Fruit fly (Drosophila melanogaster) whole organism, embryonic: ENCODE measurements around the gene trbl.
A peak's percentile ranks its signal among the peaks of the same experiment; 100 is the strongest.

ENCODE experiments used
- Awh ChIP-seq: fragments of 200-800 bp; sonication (Bioruptor generic); IDR thresholded peaks from 2 replicates; pipeline ENCODE4, ENCODE4 v1.3.6; 2022; ENCODE audit warnings: missing biosample characterization, missing genetic modification characterization
- B-H2 ChIP-seq: fragments of 200-800 bp; sonication (Bioruptor generic); optimal IDR thresholded peaks from 2 replicates; lab custom pipeline; 2018; ENCODE audit warnings: missing biosample characterization, mild to moderate bottlenecking, missing genetic modification characterization
- CG12071 ChIP-seq: fragments of 200-800 bp; sonication (Bioruptor generic); optimal IDR thresholded peaks from 3 replicates; lab custom pipeline; 2018; ENCODE audit warnings: missing biosample characterization, mild to moderate bottlenecking, missing genetic modification characterization
- CG12104 ChIP-seq: fragments of 200-800 bp; sonication (Bioruptor generic); optimal IDR thresholded peaks from 3 replicates; lab custom pipeline; 2016; ENCODE audit warnings: missing biosample characterization, missing genetic modification characterization
- CG13287 ChIP-seq: fragments of 200-800 bp; sonication (Bioruptor generic); IDR thresholded peaks from 2 replicates; pipeline ENCODE4 v1.3.6; 2022; ENCODE audit warnings: missing biosample characterization, missing genetic modification characterization; ENCODE audit not compliant: partially characterized antibody
- CG14667 ChIP-seq: fragments of 200-800 bp; sonication (Bioruptor generic); IDR thresholded peaks from 2 replicates; pipeline ENCODE4 v1.3.6; 2022; ENCODE audit warnings: missing biosample characterization, missing genetic modification characterization
- CG16815 ChIP-seq: fragments of 200-800 bp; sonication (Bioruptor generic); optimal IDR thresholded peaks from 3 replicates; lab custom pipeline; 2017; ENCODE audit warnings: missing biosample characterization, mild to moderate bottlenecking, missing genetic modification characterization
- CG16863 ChIP-seq: fragments of 200-800 bp; sonication (Bioruptor generic); optimal IDR thresholded peaks from 3 replicates; lab custom pipeline; 2016; ENCODE audit warnings: missing biosample characterization, missing genetic modification characterization
- CG17328 ChIP-seq: fragments of 200-800 bp; sonication (Bioruptor generic); IDR thresholded peaks from 2 replicates; pipeline ENCODE4 v1.3.6; 2022; ENCODE audit warnings: missing biosample characterization, missing genetic modification characterization
- CG17612 ChIP-seq: fragments of 200-800 bp; sonication (Bioruptor generic); IDR thresholded peaks from 2 replicates; pipeline ENCODE4 v1.3.6; 2022; ENCODE audit warnings: missing biosample characterization, missing genetic modification characterization
- CG2120 ChIP-seq: fragments of 200-800 bp; sonication (Bioruptor generic); optimal IDR thresholded peaks from 3 replicates; lab custom pipeline; 2016; ENCODE audit warnings: missing biosample characterization, missing genetic modification characterization
- CG2129 ChIP-seq: fragments of 200-800 bp; sonication (Bioruptor generic); IDR thresholded peaks from 2 replicates; pipeline ENCODE4 v1.3.6; 2022; ENCODE audit warnings: missing biosample characterization, missing genetic modification characterization; ENCODE audit not compliant: partially characterized antibody
- CG32532 ChIP-seq: fragments of 200-800 bp; sonication (Bioruptor generic); IDR thresholded peaks from 2 replicates; pipeline ENCODE4 v1.3.6; 2022; ENCODE audit warnings: missing biosample characterization, missing genetic modification characterization
- CG3847 ChIP-seq: fragments of 200-800 bp; sonication (Bioruptor generic); IDR thresholded peaks from 2 replicates; pipeline ENCODE4 v1.3.6; 2022; ENCODE audit warnings: missing biosample characterization, missing genetic modification characterization
- CG4360 ChIP-seq: fragments of 200-800 bp; sonication (Bioruptor generic); IDR thresholded peaks from 2 replicates; pipeline ENCODE4 v1.3.6; 2022; ENCODE audit warnings: missing biosample characterization, missing genetic modification characterization
- CG5180 ChIP-seq: fragments of 200-800 bp; sonication (Bioruptor generic); optimal IDR thresholded peaks from 3 replicates; lab custom pipeline; 2017; ENCODE audit warnings: missing biosample characterization, missing genetic modification characterization, mild to moderate bottlenecking, moderate library complexity, missing genetic modification reagents
- CG5953 ChIP-seq: fragments of 200-800 bp; sonication (Bioruptor generic); IDR thresholded peaks from 2 replicates; pipeline ENCODE4 v1.3.6; 2022; ENCODE audit warnings: missing biosample characterization, missing genetic modification characterization
- CG8359 ChIP-seq: fragments of 200-800 bp; sonication (Bioruptor generic); optimal IDR thresholded peaks from 2 replicates; lab custom pipeline; 2017; ENCODE audit warnings: missing biosample characterization, mild to moderate bottlenecking, missing genetic modification characterization, borderline replicate concordance
- Chrac-16 ChIP-seq: fragments of 200-800 bp; sonication (Bioruptor generic); optimal IDR thresholded peaks from 3 replicates; lab custom pipeline; 2016; ENCODE audit warnings: missing biosample characterization, missing genetic modification characterization
- HLHmδ ChIP-seq: fragments of 200-800 bp; sonication (Bioruptor generic); optimal IDR thresholded peaks from 2 replicates; lab custom pipeline; 2018; ENCODE audit warnings: missing biosample characterization, mild to moderate bottlenecking, missing genetic modification characterization, moderate library complexity
- Max ChIP-seq: fragments of 200-800 bp; sonication (Bioruptor generic); optimal IDR thresholded peaks from 2 replicates; lab custom pipeline; 2016; ENCODE audit warnings: missing biosample characterization, mild to moderate bottlenecking, missing genetic modification characterization
- Meics ChIP-seq: fragments of 200-800 bp; sonication (Bioruptor generic); optimal IDR thresholded peaks from 2 replicates; lab custom pipeline; 2017; ENCODE audit warnings: missing biosample characterization, mild to moderate bottlenecking, missing genetic modification characterization
- Nf-YB ChIP-seq: fragments of 200-800 bp; sonication (Bioruptor generic); optimal IDR thresholded peaks from 3 replicates; lab custom pipeline; 2019; ENCODE audit warnings: missing biosample characterization, mild to moderate bottlenecking, missing genetic modification characterization, moderate library complexity
- Oli ChIP-seq: fragments of 200-800 bp; sonication (Bioruptor generic); optimal IDR thresholded peaks from 2 replicates; lab custom pipeline; 2018; ENCODE audit warnings: missing biosample characterization, mild to moderate bottlenecking, missing genetic modification characterization, moderate library complexity
- Rfx ChIP-seq: fragments of 200-800 bp; sonication (Bioruptor generic); IDR thresholded peaks from 2 replicates; pipeline ENCODE4 v1.3.6; 2022; ENCODE audit warnings: missing biosample characterization, missing genetic modification characterization
- Rx ChIP-seq: fragments of 200-800 bp; sonication (Bioruptor generic); IDR thresholded peaks from 2 replicates; pipeline ENCODE4 v1.3.6; 2022; ENCODE audit warnings: missing biosample characterization, missing genetic modification characterization
- Sox102F ChIP-seq: fragments of 200-800 bp; sonication (Bioruptor generic); optimal IDR thresholded peaks from 2 replicates; lab custom pipeline; 2018; ENCODE audit warnings: missing biosample characterization, mild to moderate bottlenecking, missing genetic modification characterization, moderate library complexity
- Usf ChIP-seq: fragments of 200-800 bp; sonication (Bioruptor generic); optimal IDR thresholded peaks from 2 replicates; lab custom pipeline; 2017; ENCODE audit warnings: missing genotype, missing biosample characterization, missing genetic modification characterization
- Xrp1 ChIP-seq: fragments of 200-800 bp; sonication (Bioruptor generic); IDR thresholded peaks from 2 replicates; pipeline ENCODE4 v1.3.6; 2022; ENCODE audit warnings: missing biosample characterization, missing genetic modification characterization
- YL-1 ChIP-seq: fragments of 200-800 bp; sonication (Bioruptor generic); optimal IDR thresholded peaks from 3 replicates; lab custom pipeline; 2017; ENCODE audit warnings: missing biosample characterization, mild to moderate bottlenecking, missing genetic modification characterization
- cg ChIP-seq: fragments of 200-800 bp; sonication (Bioruptor generic); optimal IDR thresholded peaks from 3 replicates; lab custom pipeline; 2019; ENCODE audit warnings: missing biosample characterization, mild to moderate bottlenecking, missing genetic modification characterization, moderate library complexity
- corto ChIP-seq: fragments of 200-800 bp; sonication (Bioruptor generic); optimal IDR thresholded peaks from 2 replicates; lab custom pipeline; 2016; ENCODE audit warnings: missing biosample characterization, mild to moderate bottlenecking, missing genetic modification characterization, moderate library complexity
- crp ChIP-seq, 2 experiments: fragments of 200-800 bp; sonication (Bioruptor generic); optimal IDR thresholded peaks; 2 replicates in 1 of 2; 3 replicates in 1 of 2; lab custom pipeline; 2017; ENCODE audit warnings: missing biosample characterization in 2 of 2, missing genetic modification characterization in 2 of 2, mild to moderate bottlenecking in 1 of 2, moderate library complexity in 1 of 2
- gsb-n ChIP-seq: fragments of 200-800 bp; sonication (Bioruptor generic); optimal IDR thresholded peaks from 3 replicates; lab custom pipeline; 2018; ENCODE audit warnings: missing biosample characterization, mild to moderate bottlenecking, missing genetic modification characterization
- hbn ChIP-seq: fragments of 200-800 bp; sonication (Bioruptor generic); IDR thresholded peaks from 2 replicates; pipeline ENCODE4 v1.3.6; 2022; ENCODE audit warnings: missing biosample characterization, missing genetic modification characterization; ENCODE audit not compliant: partially characterized antibody
- kni ChIP-seq: fragments of 200-800 bp; sonication (Bioruptor generic); optimal IDR thresholded peaks from 3 replicates; lab custom pipeline; 2017; ENCODE audit warnings: mild to moderate bottlenecking, missing biosample characterization, missing genetic modification reagents, missing genetic modification characterization
- lab ChIP-seq: fragments of 200-800 bp; sonication (Bioruptor generic); optimal IDR thresholded peaks from 3 replicates; lab custom pipeline; 2017; ENCODE audit warnings: missing biosample characterization, missing genetic modification characterization, mild to moderate bottlenecking, moderate library complexity, missing genetic modification reagents
- lilli ChIP-seq: fragments of 200-800 bp; sonication (Bioruptor generic); optimal IDR thresholded peaks from 3 replicates; lab custom pipeline; 2016; ENCODE audit warnings: missing biosample characterization, missing genetic modification characterization
- lola ChIP-seq, 3 experiments: fragments of >200 bp in 2 of 3; fragments of 200-800 bp in 1 of 3; sonication (Bioruptor generic) in 1 of 3; optimal IDR thresholded peaks; 2 replicates each; lab custom pipeline; 2017 to 2019; ENCODE audit warnings: missing biosample characterization in 3 of 3, missing genetic modification characterization in 3 of 3, mild to moderate bottlenecking in 1 of 3, moderate library complexity in 1 of 3
- lov ChIP-seq, 2 experiments: fragments of 200-800 bp in 1 of 2; fragments of >200 bp in 1 of 2; sonication (Bioruptor generic) in 1 of 2; IDR thresholded peaks in 1 of 2; optimal IDR thresholded peaks in 1 of 2; 2 replicates in 1 of 2; 3 replicates in 1 of 2; pipeline versions ENCODE4 v1.3.6 to Lab custom; 2017 to 2022; ENCODE audit warnings: missing biosample characterization in 1 of 2, missing genetic modification characterization in 1 of 2
- nom ChIP-seq: fragments of 200-800 bp; sonication (Bioruptor generic); optimal IDR thresholded peaks from 2 replicates; lab custom pipeline; 2017; ENCODE audit warnings: missing biosample characterization, missing genetic modification characterization, mild to moderate bottlenecking, moderate library complexity, missing genetic modification reagents
- peb ChIP-seq: fragments of 200-800 bp; sonication (Bioruptor generic); IDR thresholded peaks from 2 replicates; pipeline ENCODE4 v1.3.6; 2022; ENCODE audit warnings: missing biosample characterization, missing genetic modification characterization
- pum ChIP-seq: fragments of 200-800 bp; sonication (Bioruptor generic); optimal IDR thresholded peaks from 2 replicates; lab custom pipeline; 2016; ENCODE audit warnings: missing biosample characterization, missing genetic modification characterization
- sob ChIP-seq: fragments of 200-800 bp; sonication (Bioruptor generic); IDR thresholded peaks from 2 replicates; pipeline ENCODE4 v1.3.6; 2022; ENCODE audit warnings: missing biosample characterization, missing genetic modification characterization
- sr ChIP-seq: fragments of 200-800 bp; sonication (Bioruptor generic); IDR thresholded peaks from 3 replicates; pipeline ENCODE4 v1.3.6; 2022; ENCODE audit warnings: missing biosample characterization, missing genetic modification characterization
- sug ChIP-seq: fragments of 200-800 bp; optimal IDR thresholded peaks from 2 replicates; lab custom pipeline; 2019; ENCODE audit warnings: missing biosample characterization, mild to moderate bottlenecking, missing genetic modification characterization, moderate library complexity
- tna ChIP-seq: fragments of 200-800 bp; sonication (Bioruptor generic); IDR thresholded peaks from 2 replicates; pipeline ENCODE4 v1.3.6; 2022; ENCODE audit warnings: missing biosample characterization, missing genetic modification characterization; ENCODE audit not compliant: partially characterized antibody
- trem ChIP-seq: fragments of 200-800 bp; optimal IDR thresholded peaks from 3 replicates; lab custom pipeline; 2019; ENCODE audit warnings: missing biosample characterization, mild to moderate bottlenecking, missing genetic modification characterization, moderate library complexity
- ttk ChIP-seq: fragments of 200-800 bp; sonication (Bioruptor generic); IDR thresholded peaks from 2 replicates; pipeline ENCODE4 v2.1.2; 2022; ENCODE audit warnings: missing biosample characterization, missing genetic modification characterization
- zfh1 ChIP-seq: fragments of 200-800 bp; sonication (Bioruptor generic); IDR thresholded peaks from 3 replicates; pipeline ENCODE4 v1.3.6; 2022; ENCODE audit warnings: missing biosample characterization, missing genetic modification characterization

The trbl gene

DNA sequence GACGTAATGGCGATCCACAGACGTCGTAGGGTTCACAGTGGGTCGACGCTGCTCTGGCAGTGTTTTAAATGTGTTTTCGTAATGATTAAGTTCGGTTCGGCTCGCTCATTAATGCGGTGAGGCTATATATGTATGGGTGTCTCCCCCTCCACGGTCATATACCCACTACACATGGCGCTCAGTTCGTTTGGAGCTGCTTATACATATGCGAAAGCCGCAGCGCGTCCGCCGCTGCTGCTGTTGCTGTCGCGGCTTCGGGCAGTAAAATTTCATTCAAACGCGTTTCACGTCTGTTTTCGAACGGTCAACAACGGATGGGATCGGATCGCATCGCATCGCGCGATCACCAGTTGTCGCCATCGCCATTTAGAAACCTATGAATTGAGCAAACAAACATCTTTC, 15.4 kb downstream of the trbl start (continued):
- no peak for TF ChIP-seq CG2120 (GFP tag; lab: Kevin White, UChicago)
- no peak for TF ChIP-seq kni
- peak; percentile 38 for TF ChIP-seq lab (GFP tag; lab: Kevin White, UChicago)
- TF ChIP-seq cg (GFP tag; lab: Kevin White, UChicago): peak; percentile 53
- no peak for TF ChIP-seq CG17328 (GFP tag; lab: Robert Waterston, UW)
- no peak for TF ChIP-seq CG32532
- TF ChIP-seq CG5180 (GFP tag; lab: Kevin White, UChicago): peak; percentile 89
- TF ChIP-seq CG12104 (GFP tag; lab: Kevin White, UChicago): no peak
- TF ChIP-seq corto (GFP tag; lab: Kevin White, UChicago): no peak
- TF ChIP-seq CG4360: no peak
- no peak for TF ChIP-seq Meics (GFP tag; lab: Kevin White, UChicago)
- TF ChIP-seq YL-1: no peak
- TF ChIP-seq lola (GFP tag; optimal IDR thresholded peaks at IDR 0.05; lab: Kevin White, UChicago): no peak
- TF ChIP-seq CG8359 (GFP tag; lab: Kevin White, UChicago): no peak
- no peak for TF ChIP-seq CG17612 (GFP tag; lab: Robert Waterston, UW)
- TF ChIP-seq B-H2 (GFP tag; lab: Kevin White, UChicago): peak; percentile 51
- TF ChIP-seq CG12071: no peak
- TF ChIP-seq trem (tag; lab: Kevin White, UChicago): no peak
- 0 out of 2 replicates have a peak, but pooled peaks have one; percentile 12 for TF ChIP-seq ttk
- no peak for TF ChIP-seq pum
- TF ChIP-seq Nf-YB (GFP tag; lab: Kevin White, UChicago): no peak
- TF ChIP-seq sr: no peak
- no peak for TF ChIP-seq CG16815
- TF ChIP-seq lov (optimal IDR thresholded peaks at IDR 0.05; lab: Kevin White, UChicago): no peak
- TF ChIP-seq lov (GFP tag; IDR thresholded peaks at IDR 0.05; lab: Robert Waterston, UW): no peak
- no peak for TF ChIP-seq zfh1
- no peak for TF ChIP-seq CG5953
- no peak for TF ChIP-seq sug
- no peak for TF ChIP-seq CG16863
- no peak for TF ChIP-seq Oli
- no peak for TF ChIP-seq tna
- no peak for TF ChIP-seq gsb-n
- no peak for TF ChIP-seq Usf (GFP tag; lab: Kevin White, UChicago)
- no peak for TF ChIP-seq crp (GFP tag; optimal IDR thresholded peaks at IDR 0.05; lab: Kevin White, UChicago)
- TF ChIP-seq Chrac-16 (GFP tag; lab: Kevin White, UChicago): no peak
- TF ChIP-seq peb (GFP tag; lab: Robert Waterston, UW): no peak
- TF ChIP-seq Sox102F (GFP tag; lab: Kevin White, UChicago): no peak
- no peak for TF ChIP-seq Max (GFP tag; lab: Kevin White, UChicago)
- no peak for TF ChIP-seq CG2129
- no peak for TF ChIP-seq Xrp1 (GFP tag; lab: Robert Waterston, UW)
- no peak for TF ChIP-seq Awh
- no peak for TF ChIP-seq CG14667 (GFP tag; lab: Robert Waterston, UW)
- no peak for TF ChIP-seq HLHmδ (GFP tag; lab: Kevin White, UChicago)
- 0 out of 2 replicates have a peak, but pooled peaks have one; percentile 27 for TF ChIP-seq Rfx (GFP tag; lab: Robert Waterston, UW)
- TF ChIP-seq lilli (GFP tag; lab: Kevin White, UChicago): no peak
- TF ChIP-seq sob (GFP tag; lab: Robert Waterston, UW): peak; percentile 38; the same call in 1 of the 2 replicates
- TF ChIP-seq hbn (GFP tag; lab: Robert Waterston, UW): no peak
- TF ChIP-seq Rx (GFP tag; lab: Robert Waterston, UW): no peak
- peak; percentile 26; the same call in 1 of the 2 replicates for TF ChIP-seq CG13287 (GFP tag; lab: Robert Waterston, UW)
- no peak for TF ChIP-seq CG3847
- no peak for TF ChIP-seq nom (GFP tag; lab: Kevin White, UChicago)
